Worm (Caenorhabditis elegans) whole organism, L2 larva: ENCODE measurements around the gene metl-9.
A peak's percentile ranks its signal among the peaks of the same experiment; 100 is the strongest.

Experiments
- C34F6.9 ChIP-seq: fragments of 150-350 bp; optimal IDR thresholded peaks from 2 replicates; lab custom pipeline; 2014; ENCODE audit warnings: missing biosample characterization, missing genetic modification characterization
- F13H6.1 ChIP-seq: sonication (generic microtip); optimal IDR thresholded peaks from 2 replicates; lab custom pipeline; 2016; ENCODE audit warnings: missing genetic modification characterization, missing compliant biosample characterization
- R02D3.7 ChIP-seq: fragments of 150-350 bp; optimal IDR thresholded peaks from 2 replicates; lab custom pipeline; 2014; ENCODE audit warnings: missing biosample characterization, missing genetic modification characterization
- Y55F3AM.14 ChIP-seq: fragments of 200-800 bp; sonication (Bioruptor generic); optimal IDR thresholded peaks from 2 replicates; lab custom pipeline; 2018; ENCODE audit warnings: mild to moderate bottlenecking, missing genetic modification characterization, missing compliant biosample characterization
- ZK546.5 ChIP-seq: sonication (generic microtip); optimal IDR thresholded peaks from 2 replicates; lab custom pipeline; 2017; ENCODE audit warnings: missing biosample characterization, missing genetic modification characterization
- alr-1 ChIP-seq: fragments of 150-350 bp; optimal IDR thresholded peaks from 2 replicates; lab custom pipeline; 2014; ENCODE audit warnings: missing biosample characterization, missing genetic modification characterization
- ama-1 ChIP-seq: fragments of 150-350 bp; optimal IDR thresholded peaks from 2 replicates; lab custom pipeline; 2018; ENCODE audit warnings: inconsistent platforms
- blmp-1 ChIP-seq: sonication (generic microtip); optimal IDR thresholded peaks from 2 replicates; lab custom pipeline; 2017; ENCODE audit warnings: missing genetic modification characterization, mild to moderate bottlenecking, missing compliant biosample characterization, antibody characterized with exemption, moderate library complexity; ENCODE audit not compliant: insufficient read depth
- ceh-16 ChIP-seq: fragments of 150-350 bp; optimal IDR thresholded peaks from 2 replicates; lab custom pipeline; 2014; ENCODE audit warnings: missing biosample characterization, missing genetic modification characterization
- crh-2 ChIP-seq: sonication (generic microtip); optimal IDR thresholded peaks from 2 replicates; lab custom pipeline; 2017; ENCODE audit warnings: missing biosample characterization, missing genetic modification characterization
- dmd-4 ChIP-seq: sonication (generic microtip); optimal IDR thresholded peaks from 2 replicates; lab custom pipeline; 2017; ENCODE audit warnings: missing biosample characterization, missing genetic modification characterization
- elt-1 ChIP-seq: fragments of 150-350 bp; optimal IDR thresholded peaks from 2 replicates; lab custom pipeline; 2014; ENCODE audit warnings: missing biosample characterization, missing genetic modification characterization
- elt-3 ChIP-seq: sonication (generic microtip); optimal IDR thresholded peaks from 2 replicates; lab custom pipeline; 2017; ENCODE audit warnings: missing biosample characterization, missing genetic modification characterization
- gmeb-1 ChIP-seq: fragments of 150-350 bp; optimal IDR thresholded peaks from 2 replicates; lab custom pipeline; 2014; ENCODE audit warnings: missing biosample characterization, missing genetic modification characterization
- lin-39 ChIP-seq: fragments of 150-350 bp; optimal IDR thresholded peaks from 2 replicates; lab custom pipeline; 2014; ENCODE audit warnings: missing biosample characterization, missing genetic modification reagents, missing genetic modification characterization
- lsy-2 ChIP-seq, 2 experiments: fragments of 150-350 bp in 1 of 2; sonication (generic microtip) in 1 of 2; optimal IDR thresholded peaks; 2 replicates each; lab custom pipeline; 2014 to 2017; ENCODE audit warnings: missing biosample characterization in 2 of 2, missing genetic modification characterization in 2 of 2
- mab-5 ChIP-seq: fragments of 150-350 bp; optimal IDR thresholded peaks from 2 replicates; lab custom pipeline; 2014; ENCODE audit warnings: missing biosample characterization, missing genetic modification characterization
- nhr-10 ChIP-seq: sonication (generic microtip); optimal IDR thresholded peaks from 2 replicates; lab custom pipeline; 2017; ENCODE audit warnings: missing biosample characterization, missing genetic modification characterization
- nhr-12 ChIP-seq: fragments of 150-350 bp; optimal IDR thresholded peaks from 2 replicates; lab custom pipeline; 2014; ENCODE audit warnings: missing biosample characterization, missing genetic modification characterization
- nhr-129 ChIP-seq: fragments of 150-350 bp; optimal IDR thresholded peaks from 2 replicates; lab custom pipeline; 2014; ENCODE audit warnings: missing biosample characterization, missing genetic modification characterization
- nhr-21 ChIP-seq: fragments of 150-350 bp; optimal IDR thresholded peaks from 2 replicates; lab custom pipeline; 2014; ENCODE audit warnings: missing biosample characterization, missing genetic modification characterization
- nhr-23 ChIP-seq: fragments of 150-350 bp; optimal IDR thresholded peaks from 2 replicates; lab custom pipeline; 2014; ENCODE audit warnings: missing biosample characterization, missing genetic modification reagents, missing genetic modification characterization
- nhr-25 ChIP-seq: fragments of 150-350 bp; sonication (generic microtip); optimal IDR thresholded peaks from 3 replicates; lab custom pipeline; 2014; ENCODE audit warnings: missing biosample characterization, missing genetic modification characterization
- nhr-6 ChIP-seq: fragments of 150-350 bp; optimal IDR thresholded peaks from 2 replicates; lab custom pipeline; 2014; ENCODE audit warnings: missing biosample characterization, missing genetic modification characterization
- peb-1 ChIP-seq: fragments of 150-350 bp; optimal IDR thresholded peaks from 2 replicates; lab custom pipeline; 2014; ENCODE audit warnings: missing biosample characterization, missing genetic modification characterization
- sem-4 ChIP-seq: fragments of 150-350 bp; optimal IDR thresholded peaks from 2 replicates; lab custom pipeline; 2014; ENCODE audit warnings: missing biosample characterization, missing genetic modification reagents, missing genetic modification characterization
- sma-3 ChIP-seq: sonication (generic microtip); optimal IDR thresholded peaks from 2 replicates; lab custom pipeline; 2016; ENCODE audit warnings: missing genetic modification reagents, missing genetic modification characterization, missing compliant biosample characterization
- sma-9 ChIP-seq, 2 experiments: fragments of 150-350 bp in 1 of 2; sonication (generic microtip) in 1 of 2; optimal IDR thresholded peaks; 2 replicates each; lab custom pipeline; 2014 to 2016; ENCODE audit warnings: missing genetic modification characterization in 2 of 2, mild to moderate bottlenecking in 1 of 2, missing biosample characterization in 1 of 2, missing compliant biosample characterization in 1 of 2, missing genetic modification reagents in 1 of 2, moderate library complexity in 1 of 2
- unc-39 ChIP-seq: fragments of 150-350 bp; optimal IDR thresholded peaks from 2 replicates; lab custom pipeline; 2014; ENCODE audit warnings: missing biosample characterization, missing genetic modification characterization
- unc-55 ChIP-seq: fragments of 150-350 bp; sonication (generic microtip); optimal IDR thresholded peaks from 3 replicates; lab custom pipeline; 2014; ENCODE audit warnings: missing biosample characterization, missing genetic modification reagents, missing genetic modification characterization
- zag-1 ChIP-seq: fragments of 150-350 bp; optimal IDR thresholded peaks from 2 replicates; lab custom pipeline; 2014; ENCODE audit warnings: missing biosample characterization, missing genetic modification characterization
- ztf-1 ChIP-seq: fragments of 200-800 bp; sonication (Bioruptor generic); conservative IDR thresholded peaks from 2 replicates; pipeline ENCODE4 v1.3.6; 2022; ENCODE audit warnings: missing genetic modification characterization, missing compliant biosample characterization

Gene metl-9

ce11 chrX:5150389-5150788, 28.6 kb downstream of the metl-9 start, which contains the start of gene dpy-8:
Gene dpy-8, minus strand, starts transcription at chrX:5150476.
- peak; percentile 27 for TF ChIP-seq nhr-21
- no peak for TF ChIP-seq mab-5 (tag; lab: Kevin White, UChicago)
- TF ChIP-seq blmp-1 (tag; lab: Kevin White, UChicago) = peak; percentile 73
- TF ChIP-seq C34F6.9 (tag; lab: Kevin White, UChicago) = no peak
- TF ChIP-seq nhr-23 (tag; lab: Kevin White, UChicago) = no peak
- no peak for TF ChIP-seq sem-4
- TF ChIP-seq elt-3 = no peak
- TF ChIP-seq elt-1 (tag; lab: Kevin White, UChicago) = no peak
- TF ChIP-seq nhr-25 (tag; lab: Kevin White, UChicago) = no peak
- TF ChIP-seq alr-1 (tag; lab: Kevin White, UChicago) = no peak
- no peak for TF ChIP-seq dmd-4 (tag; lab: Kevin White, UChicago)
- TF ChIP-seq peb-1 (tag; lab: Kevin White, UChicago) = no peak
- no peak for TF ChIP-seq zag-1 (tag; lab: Kevin White, UChicago)
- TF ChIP-seq nhr-6 (tag; lab: Kevin White, UChicago) = no peak

ce11 chrX:5147918-5148317, 31.0 kb downstream of the metl-9 start, which contains the start of gene C31H2.14:
Gene C31H2.14, plus strand, starts transcription at chrX:5148218.
- TF ChIP-seq sem-4 (no peak), peb-1 (tag; lab: Kevin White, UChicago) (no peak), ceh-16 (no peak), ZK546.5 (tag; lab: Kevin White, UChicago) (no peak), ztf-1 (GFP tag; lab: Robert Waterston, UW) (no peak), lin-39 (tag; lab: Kevin White, UChicago) (no peak), nhr-12 (no peak)

- no peak for TF ChIP-seq R02D3.7
- peak; percentile 69 for TF ChIP-seq F13H6.1 (tag; lab: Kevin White, UChicago)
- no peak for TF ChIP-seq nhr-12
- TF ChIP-seq unc-39 (tag; lab: Kevin White, UChicago) = no peak
- no peak for TF ChIP-seq ZK546.5 (tag; lab: Kevin White, UChicago)
Measured at ce11 chrX:5142403-5142802, 36.5 kb downstream of the metl-9 start.

ce11 chrX:5140177-5140576, 38.8 kb downstream of the metl-9 start:
- no peak for TF ChIP-seq nhr-129
- peak; percentile 19 for TF ChIP-seq Y55F3AM.14
- peak; percentile 31 for TF ChIP-seq C34F6.9 (tag; lab: Kevin White, UChicago)
- no peak for TF ChIP-seq elt-3
- TF ChIP-seq sma-9 (GFP tag; optimal IDR thresholded peaks at IDR 0.05; lab: Kevin White, UChicago) = peak; percentile 41
- no peak for TF ChIP-seq sma-9 (tag; optimal IDR thresholded peaks at IDR 0.05; lab: Kevin White, UChicago)
- peak; percentile 21 for TF ChIP-seq unc-55

ce11 chrX:5137716-5138470, 41.1 kb downstream of the metl-9 start:
- TF ChIP-seq lsy-2 (tag; optimal IDR thresholded peaks at IDR 0.05; lab: Kevin White, UChicago) = no peak
- no peak for TF ChIP-seq nhr-10 (tag; lab: Kevin White, UChicago)
- TF ChIP-seq sma-9 (GFP tag; optimal IDR thresholded peaks at IDR 0.05; lab: Kevin White, UChicago) = peak; percentile 42
- no peak for TF ChIP-seq sma-9 (tag; optimal IDR thresholded peaks at IDR 0.05; lab: Kevin White, UChicago)
- no peak for TF ChIP-seq blmp-1 (tag; lab: Kevin White, UChicago)
- peak; percentile 49 for TF ChIP-seq ceh-16
- TF ChIP-seq nhr-129 = peak; percentile 5
- no peak for TF ChIP-seq ama-1
- peak; percentile 27 for TF ChIP-seq nhr-25 (tag; lab: Kevin White, UChicago)

- no peak for TF ChIP-seq Y55F3AM.14
- peak; percentile 0 for TF ChIP-seq sma-3
- TF ChIP-seq nhr-129 = peak; percentile 24
- TF ChIP-seq nhr-25 (tag; lab: Kevin White, UChicago) = peak; percentile 8
- no peak for TF ChIP-seq R02D3.7
- no peak for TF ChIP-seq alr-1 (tag; lab: Kevin White, UChicago)
- TF ChIP-seq crh-2 = peak; percentile 76
- TF ChIP-seq gmeb-1 = no peak
- no peak for TF ChIP-seq nhr-21
- TF ChIP-seq ama-1 = no peak
- TF ChIP-seq ceh-16 = no peak
- no peak for TF ChIP-seq dmd-4 (tag; lab: Kevin White, UChicago)
Measured at ce11 chrX:5135548-5135947, 43.4 kb downstream of the metl-9 start.
